Fruit fly (Drosophila melanogaster) whole organism, pupa: Measurements from ENCODE around the gene Ugt307A1.

Source experiments
- CG10348 ChIP-seq: fragments of 200-800 bp; sonication (Bioruptor generic); IDR thresholded peaks from 2 replicates; pipeline ENCODE4 v1.3.6; 2022; ENCODE audit warnings: missing biosample characterization, missing genetic modification characterization
- CG12605 ChIP-seq: fragments of 200-800 bp; sonication (Bioruptor generic); IDR thresholded peaks from 2 replicates; pipeline ENCODE4 v1.3.6; 2022; ENCODE audit warnings: missing biosample characterization, missing genetic modification characterization
- CG13204 ChIP-seq: fragments of 200-800 bp; sonication (Bioruptor generic); optimal IDR thresholded peaks from 2 replicates; lab custom pipeline; 2018; ENCODE audit warnings: missing biosample characterization, mild to moderate bottlenecking, missing genetic modification characterization, moderate library complexity
- CG14655 ChIP-seq: fragments of 200-800 bp; sonication (Bioruptor generic); optimal IDR thresholded peaks from 3 replicates; lab custom pipeline; 2017; ENCODE audit warnings: mild to moderate bottlenecking, missing biosample characterization, missing genetic modification reagents, missing genetic modification characterization
- CG15710 ChIP-seq: fragments of 200-800 bp; sonication (Bioruptor generic); optimal IDR thresholded peaks from 2 replicates; lab custom pipeline; 2018; ENCODE audit warnings: missing biosample characterization, mild to moderate bottlenecking, missing genetic modification characterization, moderate library complexity
- CG17806 ChIP-seq: fragments of 200-800 bp; sonication (Bioruptor generic); optimal IDR thresholded peaks from 2 replicates; lab custom pipeline; 2018; ENCODE audit warnings: missing biosample characterization, mild to moderate bottlenecking, missing genetic modification characterization, moderate library complexity
- CG32121 ChIP-seq: fragments of 200-800 bp; sonication (Bioruptor generic); IDR thresholded peaks from 2 replicates; pipeline ENCODE4 v1.3.6; 2022; ENCODE audit warnings: missing biosample characterization, missing genetic modification characterization
- CG34367 ChIP-seq: fragments of 200-800 bp; sonication (Bioruptor generic); optimal IDR thresholded peaks from 2 replicates; lab custom pipeline; 2018; ENCODE audit warnings: missing biosample characterization, mild to moderate bottlenecking, missing genetic modification characterization
- CG4496 ChIP-seq: fragments of 200-800 bp; sonication (Bioruptor generic); IDR thresholded peaks from 3 replicates; pipeline ENCODE4 v1.3.6; 2022; ENCODE audit warnings: missing biosample characterization, missing genetic modification characterization
- CG8159 ChIP-seq: fragments of 200-800 bp; sonication (Bioruptor generic); optimal IDR thresholded peaks from 3 replicates; lab custom pipeline; 2018; ENCODE audit warnings: missing biosample characterization, mild to moderate bottlenecking, missing genetic modification characterization, moderate library complexity
- CG8301 ChIP-seq: fragments of 200-800 bp; sonication (Bioruptor generic); optimal IDR thresholded peaks from 2 replicates; lab custom pipeline; 2018; ENCODE audit warnings: missing biosample characterization, mild to moderate bottlenecking, missing genetic modification characterization
- CG9948 ChIP-seq: fragments of 200-800 bp; sonication (Bioruptor generic); optimal IDR thresholded peaks from 2 replicates; lab custom pipeline; 2018; ENCODE audit warnings: missing biosample characterization, mild to moderate bottlenecking, missing genetic modification characterization, moderate library complexity
- D1 ChIP-seq: fragments of 200-800 bp; sonication (Bioruptor generic); optimal IDR thresholded peaks from 2 replicates; lab custom pipeline; 2018; ENCODE audit warnings: missing biosample characterization, mild to moderate bottlenecking, missing genetic modification characterization, moderate library complexity
- EcR ChIP-seq: fragments of 200-800 bp; sonication (Bioruptor generic); optimal IDR thresholded peaks from 3 replicates; lab custom pipeline; 2019; ENCODE audit warnings: missing biosample characterization, missing genetic modification characterization, mild to moderate bottlenecking, moderate library complexity, missing genetic modification reagents
- Ets98B ChIP-seq: fragments of 200-800 bp; sonication (Bioruptor generic); IDR thresholded peaks from 2 replicates; pipeline ENCODE4 v1.3.6; 2022; ENCODE audit warnings: missing biosample characterization, missing genetic modification characterization
- Pif1A ChIP-seq: fragments of 200-800 bp; sonication (Bioruptor generic); optimal IDR thresholded peaks from 3 replicates; lab custom pipeline; 2016; ENCODE audit warnings: missing biosample characterization, missing genetic modification characterization
- Pif1B ChIP-seq: fragments of 200-800 bp; sonication (Bioruptor generic); optimal IDR thresholded peaks from 3 replicates; lab custom pipeline; 2016; ENCODE audit warnings: missing biosample characterization, missing genetic modification characterization
- Snoo ChIP-seq: fragments of 200-800 bp; sonication (Bioruptor generic); optimal IDR thresholded peaks from 3 replicates; lab custom pipeline; 2017; ENCODE audit warnings: missing biosample characterization, mild to moderate bottlenecking, missing genetic modification characterization, inconsistent platforms
- fd96Ca ChIP-seq: fragments of 200-800 bp; sonication (Bioruptor generic); IDR thresholded peaks from 3 replicates; pipeline ENCODE4 v1.3.6; 2022; ENCODE audit warnings: missing biosample characterization, missing genetic modification characterization
- gl ChIP-seq: fragments of 200-800 bp; sonication (Bioruptor generic); optimal IDR thresholded peaks from 2 replicates; lab custom pipeline; 2018; ENCODE audit warnings: missing biosample characterization, mild to moderate bottlenecking, missing genetic modification characterization
- rn ChIP-seq: fragments of 200-800 bp; sonication (Bioruptor generic); IDR thresholded peaks from 2 replicates; pipeline ENCODE4 v1.3.6; 2022; ENCODE audit warnings: missing biosample characterization, missing genetic modification characterization

The Ugt307A1 gene

DNA sequence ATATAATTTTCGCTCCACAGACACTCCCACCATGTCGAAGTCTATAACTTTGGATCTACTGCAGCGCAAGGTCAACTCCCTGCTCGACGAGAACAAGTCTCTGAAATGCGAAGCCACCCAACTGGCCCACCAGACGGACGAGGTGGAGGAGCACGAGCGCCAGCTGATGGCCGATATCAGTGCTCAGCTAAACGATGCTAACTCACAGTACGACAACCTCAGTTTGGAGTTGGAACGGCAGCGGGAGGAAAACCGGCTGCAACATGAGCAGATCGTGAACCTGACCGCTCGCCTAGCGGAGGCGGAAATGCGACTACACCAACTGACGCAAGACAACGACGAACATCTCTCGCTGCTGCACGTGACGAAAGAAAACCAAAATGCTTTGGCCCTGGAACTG, 16.0 kb upstream of the Ugt307A1 start:
- TF ChIP-seq fd96Ca (GFP tag; lab: Robert Waterston, UW), result no peak
- no peak for TF ChIP-seq CG14655
- no peak for TF ChIP-seq rn (GFP tag; lab: Robert Waterston, UW)
- no peak for TF ChIP-seq CG12605 (GFP tag; lab: Robert Waterston, UW)
- peak; percentile 95 for TF ChIP-seq EcR (GFP tag; lab: Kevin White, UChicago)
- no peak for TF ChIP-seq CG4496 (GFP tag; lab: Robert Waterston, UW)
- no peak for TF ChIP-seq CG8159 (tag; lab: Kevin White, UChicago)
- peak; percentile 53 for TF ChIP-seq CG13204
- TF ChIP-seq CG34367, result no peak

DNA sequence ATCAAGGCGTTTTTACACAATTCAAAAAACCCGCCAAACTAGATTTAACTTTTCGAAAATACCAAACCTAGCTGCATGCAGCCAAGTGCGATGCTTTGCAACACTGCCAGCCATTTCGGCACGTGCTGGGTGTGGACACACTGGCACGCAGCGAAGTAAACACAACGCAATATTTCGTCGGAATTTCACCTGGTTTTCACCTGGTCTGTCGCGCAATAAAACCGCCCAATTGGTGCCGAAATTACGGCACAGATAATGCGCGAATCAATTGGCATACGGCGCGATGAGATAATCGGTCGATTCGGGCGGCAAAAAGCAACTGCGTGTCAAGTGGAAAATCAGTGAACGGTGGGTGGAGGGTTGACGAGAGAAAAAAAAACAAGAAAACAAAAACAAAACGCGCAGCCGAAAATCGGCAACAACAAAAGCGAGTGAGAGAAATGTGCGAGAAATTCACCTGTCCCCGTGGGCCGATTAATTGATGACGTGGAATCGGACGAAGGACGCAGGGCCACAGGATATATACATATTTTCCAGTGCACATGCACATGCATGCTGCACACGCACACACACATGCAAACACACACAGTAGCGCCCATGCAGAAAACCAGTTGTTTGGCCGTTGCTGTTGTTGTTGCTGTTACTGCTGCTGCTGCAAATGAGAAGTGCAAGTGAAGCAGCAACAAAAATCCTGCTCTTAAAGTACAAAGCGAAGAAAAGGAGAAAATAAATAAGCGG, 11.4 kb upstream of the Ugt307A1 start, which contains the start of gene Mnn1:
Mnn1 (plus strand) TSS at position 113 of the 738 bp plus-strand sequence.
- peak; percentile 35; the same call in 1 of the 3 replicates for TF ChIP-seq CG4496 (GFP tag; lab: Robert Waterston, UW)
- 0 out of 2 replicates have a peak, but pooled peaks have one; percentile 24 for TF ChIP-seq CG32121 (GFP tag; lab: Robert Waterston, UW)
- peak; percentile 51 for TF ChIP-seq CG12605 (GFP tag; lab: Robert Waterston, UW)
- no peak for TF ChIP-seq gl

dm6 chr2L:7060751-7061150, 7.0 kb upstream of the Ugt307A1 start, which contains the start of gene Mst27D:
Mst27D (minus strand) TSS chr2L:7060851.
- no peak for TF ChIP-seq CG12605 (GFP tag; lab: Robert Waterston, UW)
- TF ChIP-seq CG4496 (GFP tag; lab: Robert Waterston, UW), result no peak
- TF ChIP-seq D1 (tag; lab: Kevin White, UChicago), result no peak
- no peak for TF ChIP-seq CG8301
- TF ChIP-seq fd96Ca (GFP tag; lab: Robert Waterston, UW), result no peak
- TF ChIP-seq EcR (GFP tag; lab: Kevin White, UChicago), result no peak

DNA sequence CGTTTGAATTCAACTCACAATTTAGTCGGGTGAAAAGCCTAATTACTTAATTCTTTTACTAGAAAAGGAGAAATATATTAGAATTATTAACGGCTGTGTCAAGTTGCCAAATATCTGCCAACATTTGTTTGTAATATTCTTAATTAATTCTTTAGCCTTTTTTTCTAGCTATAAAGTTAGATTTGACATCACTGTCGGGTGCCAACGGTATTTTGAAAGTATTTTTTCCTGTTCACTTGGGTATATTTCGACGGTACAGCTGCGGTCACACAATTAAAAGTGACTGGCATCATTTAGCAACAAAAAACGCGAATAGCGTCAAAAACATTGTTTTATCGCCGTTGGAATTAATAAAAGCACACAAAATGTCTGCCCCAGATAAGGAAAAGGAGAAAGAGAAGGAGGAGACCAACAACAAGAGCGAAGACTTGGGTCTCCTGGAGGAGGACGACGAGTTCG, 4.0 kb upstream of the Ugt307A1 start, which contains the start of gene Sem1:
Sem1 (plus strand) TSS at position 266 of the 459 bp plus-strand sequence.
- TF ChIP-seq CG12605 (GFP tag; lab: Robert Waterston, UW) (no peak), CG15710 (tag; lab: Kevin White, UChicago) (no peak)

- no peak for TF ChIP-seq rn (GFP tag; lab: Robert Waterston, UW)
These were observed 2.1 kb upstream of the Ugt307A1 start, which contains the start of gene Nuf2 for dm6 chr2L:7065687-7066086. Nuf2 (minus strand) TSS chr2L:7065837.

DNA sequence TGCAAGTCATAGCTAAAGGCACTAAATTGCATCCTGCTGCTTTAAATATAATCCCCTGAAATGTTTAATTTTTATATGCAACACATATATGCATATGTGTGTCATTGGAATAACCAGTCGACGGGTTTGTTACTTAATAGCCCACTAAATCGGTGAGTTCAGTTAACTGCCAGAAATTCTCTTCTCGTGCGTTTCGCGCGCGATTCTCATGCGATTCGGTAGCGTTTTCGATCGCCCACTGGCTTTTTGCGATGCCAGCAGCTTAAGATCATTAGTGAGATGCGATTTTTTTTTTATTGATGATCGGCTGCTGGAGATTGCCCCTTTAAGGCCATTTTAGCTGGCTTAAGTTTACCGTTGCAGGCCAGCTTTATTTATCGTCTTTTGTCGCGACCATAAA, 3.4 kb downstream of the Ugt307A1 start:
- TF ChIP-seq CG13204 (no peak), EcR (GFP tag; lab: Kevin White, UChicago) (peak; percentile 37), Ets98B (GFP tag; lab: Robert Waterston, UW) (no peak)

- TF ChIP-seq rn (GFP tag; lab: Robert Waterston, UW), result no peak
- peak; percentile 68 for TF ChIP-seq CG17806 (tag; lab: Kevin White, UChicago)
- peak; percentile 56 for TF ChIP-seq CG8301
- peak; percentile 61 for TF ChIP-seq CG9948 (tag; lab: Kevin White, UChicago)
- peak; percentile 33; the same call in 1 of the 2 replicates for TF ChIP-seq Ets98B (GFP tag; lab: Robert Waterston, UW)
- peak; percentile 66; the same call in 1 of the 3 replicates for TF ChIP-seq CG4496 (GFP tag; lab: Robert Waterston, UW)
- peak; percentile 73 for TF ChIP-seq CG8159 (tag; lab: Kevin White, UChicago)
- no peak for TF ChIP-seq EcR (GFP tag; lab: Kevin White, UChicago)
- TF ChIP-seq CG12605 (GFP tag; lab: Robert Waterston, UW), result peak; percentile 68
- TF ChIP-seq CG15710 (tag; lab: Kevin White, UChicago), result peak; percentile 63
- TF ChIP-seq CG10348 (GFP tag; lab: Robert Waterston, UW), result no peak
- peak; percentile 56 for TF ChIP-seq Pif1B (GFP tag; lab: Kevin White, UChicago)
- TF ChIP-seq Snoo, result no peak
- TF ChIP-seq CG34367, result peak; percentile 54
- peak; percentile 72 for TF ChIP-seq CG14655
- peak; percentile 76 for TF ChIP-seq fd96Ca (GFP tag; lab: Robert Waterston, UW)
- TF ChIP-seq Pif1A (GFP tag; lab: Kevin White, UChicago), result peak; percentile 82
- TF ChIP-seq gl, result no peak
- peak; percentile 25 for TF ChIP-seq D1 (tag; lab: Kevin White, UChicago)
- TF ChIP-seq CG32121 (GFP tag; lab: Robert Waterston, UW), result 0 out of 2 replicates have a peak, but pooled peaks have one; percentile 20
- no peak for TF ChIP-seq CG13204
These were observed 4.1 kb downstream of the Ugt307A1 start for dm6 chr2L:7071862-7072261.
